Fruit fly (Drosophila melanogaster): ENCODE results near the gene CG14062.

CG14062 gene

dm6 chr3R:28636111-28636510 lies 6.6 kb downstream of the CG14062 start, which contains the start of gene CG9988:
Gene CG9988 (plus strand): TSS chr3R:28636411.
- TF ChIP-seq foxo (GFP tag; optimal IDR thresholded peaks at IDR 0.05) (no peak), tai (GFP tag; optimal IDR thresholded peaks at IDR 0.05) (no peak)

dm6 chr3R:28634981-28635930 lies 7.4 kb downstream of the CG14062 start, which contains the start of gene CG10011:
Gene CG10011 (minus strand): TSS chr3R:28635099.
- no peak for TF ChIP-seq Abd-B (GFP tag; optimal IDR thresholded peaks at IDR 0.05)
- peak; percentile 24 for TF ChIP-seq Myc (optimal IDR thresholded peaks at IDR 0.05)
- TF ChIP-seq jim (GFP tag; optimal IDR thresholded peaks at IDR 0.05) = no peak
- TF ChIP-seq HLH106 (tag; optimal IDR thresholded peaks at IDR 0.05) = no peak
- TF ChIP-seq h (GFP tag; optimal IDR thresholded peaks at IDR 0.05) = peak; percentile 11
- TF ChIP-seq Mio (GFP tag; optimal IDR thresholded peaks at IDR 0.05) = no peak
- no peak for TF ChIP-seq Vsx2 (GFP tag; optimal IDR thresholded peaks at IDR 0.05; ENCODE audit: partially characterized antibody)
- TF ChIP-seq CG9705 (GFP tag; optimal IDR thresholded peaks at IDR 0.05) = no peak
- peak; percentile 13 for TF ChIP-seq rgr (GFP tag; optimal IDR thresholded peaks at IDR 0.05)
- TF ChIP-seq OdsH (GFP tag; optimal IDR thresholded peaks at IDR 0.05) = no peak
- TF ChIP-seq CG32264 (GFP tag; optimal IDR thresholded peaks at IDR 0.05) = no peak
- no peak for TF ChIP-seq Hr78 (GFP tag; optimal IDR thresholded peaks at IDR 0.05)
- peak in 1 of 2 experiments; percentile 6 for TF ChIP-seq foxo (GFP tag; optimal IDR thresholded peaks at IDR 0.05)
- no peak for TF ChIP-seq Rel (GFP tag; optimal IDR thresholded peaks at IDR 0.05)
- TF ChIP-seq Rel (tag; optimal IDR thresholded peaks at IDR 0.05) = peak; percentile 99
- TF ChIP-seq CrebA (GFP tag; optimal IDR thresholded peaks at IDR 0.05; ENCODE audit: borderline replicate concordance) = no peak
- peak; percentile 77 for TF ChIP-seq psq (GFP tag; optimal IDR thresholded peaks at IDR 0.05)
- no peak for TF ChIP-seq tai (GFP tag; optimal IDR thresholded peaks at IDR 0.05)
- TF ChIP-seq Hr83 (GFP tag; optimal IDR thresholded peaks at IDR 0.05; ENCODE audit: poor library complexity, severe bottlenecking) = no peak
- TF ChIP-seq Dif (GFP tag; optimal IDR thresholded peaks at IDR 0.05; ENCODE audit: partially characterized antibody) = no peak
- no peak for TF ChIP-seq sage (GFP tag; optimal IDR thresholded peaks at IDR 0.05)

- no peak for TF ChIP-seq CG9705 (GFP tag; optimal IDR thresholded peaks at IDR 0.05)
- TF ChIP-seq dmrt93B (GFP tag; optimal IDR thresholded peaks at IDR 0.05) = no peak
- no peak for TF ChIP-seq N (GFP tag; optimal IDR thresholded peaks at IDR 0.05)
- peak; percentile 84 for TF ChIP-seq fru (GFP tag; optimal IDR thresholded peaks at IDR 0.05)
- TF ChIP-seq Vsx2 (GFP tag; optimal IDR thresholded peaks at IDR 0.05; ENCODE audit: partially characterized antibody) = no peak
- TF ChIP-seq tai (GFP tag; optimal IDR thresholded peaks at IDR 0.05) = no peak
- TF ChIP-seq Hr83 (GFP tag; optimal IDR thresholded peaks at IDR 0.05; ENCODE audit: poor library complexity, severe bottlenecking) = no peak
- no peak for TF ChIP-seq dsf (GFP tag; optimal IDR thresholded peaks at IDR 0.05; ENCODE audit: borderline replicate concordance)
- no peak for TF ChIP-seq sv (GFP tag; optimal IDR thresholded peaks at IDR 0.05)
- TF ChIP-seq psq (GFP tag; optimal IDR thresholded peaks at IDR 0.05) = peak; percentile 95
- TF ChIP-seq jim (GFP tag; optimal IDR thresholded peaks at IDR 0.05) = no peak
Measured at dm6 chr3R:28634261-28634980, 8.3 kb downstream of the CG14062 start.

- TF ChIP-seq Abd-B (GFP tag; optimal IDR thresholded peaks at IDR 0.05) (no peak), dmrt93B (GFP tag; optimal IDR thresholded peaks at IDR 0.05) (peak; percentile 19), Dif (GFP tag; optimal IDR thresholded peaks at IDR 0.05; ENCODE audit: partially characterized antibody) (no peak), psq (GFP tag; optimal IDR thresholded peaks at IDR 0.05) (peak; percentile 0), dsf (GFP tag; optimal IDR thresholded peaks at IDR 0.05; ENCODE audit: borderline replicate concordance) (no peak), HLH106 (tag; optimal IDR thresholded peaks at IDR 0.05) (peak; percentile 56), Hnf4 (GFP tag; optimal IDR thresholded peaks at IDR 0.05) (peak; percentile 45), rgr (GFP tag; optimal IDR thresholded peaks at IDR 0.05) (peak; percentile 54), usp (GFP tag; optimal IDR thresholded peaks at IDR 0.05) (no peak), N (GFP tag; optimal IDR thresholded peaks at IDR 0.05) (no peak), Rel (GFP tag; optimal IDR thresholded peaks at IDR 0.05) (no peak), Rel (tag; optimal IDR thresholded peaks at IDR 0.05) (no peak), jim (GFP tag; optimal IDR thresholded peaks at IDR 0.05) (no peak), fru (GFP tag; optimal IDR thresholded peaks at IDR 0.05) (peak; percentile 69), sage (GFP tag; optimal IDR thresholded peaks at IDR 0.05) (no peak), CG32264 (GFP tag; optimal IDR thresholded peaks at IDR 0.05) (no peak), brk (GFP tag; optimal IDR thresholded peaks at IDR 0.05) (no peak), lola (GFP tag; optimal IDR thresholded peaks at IDR 0.05) (no peak), dl (GFP tag; optimal IDR thresholded peaks at IDR 0.05; ENCODE audit: insufficient read depth in 1 of 2, partially characterized antibody in 2 of 2) (no peak), CrebA (GFP tag; optimal IDR thresholded peaks at IDR 0.05; ENCODE audit: borderline replicate concordance) (no peak), Mio (GFP tag; optimal IDR thresholded peaks at IDR 0.05) (no peak), ey (GFP tag; optimal IDR thresholded peaks at IDR 0.05) (peak; percentile 62), Sp1 (GFP tag; optimal IDR thresholded peaks at IDR 0.05) (peak; percentile 41), Myc (optimal IDR thresholded peaks at IDR 0.05) (no peak), foxo (GFP tag; optimal IDR thresholded peaks at IDR 0.05) (peak in 1 of 2 experiments; percentile 62), CG9705 (GFP tag; optimal IDR thresholded peaks at IDR 0.05) (no peak), tai (GFP tag; optimal IDR thresholded peaks at IDR 0.05) (peak; percentile 26), Hr78 (GFP tag; optimal IDR thresholded peaks at IDR 0.05) (no peak), GATAd (GFP tag; optimal IDR thresholded peaks at IDR 0.05) (no peak), Vsx2 (GFP tag; optimal IDR thresholded peaks at IDR 0.05; ENCODE audit: partially characterized antibody) (no peak), Jra (GFP tag; optimal IDR thresholded peaks at IDR 0.05) (peak; percentile 4), Hr83 (GFP tag; optimal IDR thresholded peaks at IDR 0.05; ENCODE audit: poor library complexity, severe bottlenecking) (no peak)
Measured at dm6 chr3R:28633746-28634145, 8.9 kb downstream of the CG14062 start.

Measured in whole organism, wandering third instar larva.